Fruit fly (Drosophila melanogaster) whole organism, embryonic: ENCODE results near the gene rols.
A peak's percentile ranks its signal among the peaks of the same experiment; 100 is the strongest.

ENCODE experiments used
- Ada2b ChIP-seq: fragments of 200-800 bp; sonication (Bioruptor generic); IDR thresholded peaks from 2 replicates; pipeline ENCODE4 v1.3.6; 2022; ENCODE audit warnings: missing biosample characterization, missing genetic modification characterization
- Asciz ChIP-seq: fragments of 200-800 bp; sonication (Bioruptor generic); optimal IDR thresholded peaks from 2 replicates; lab custom pipeline; 2017; ENCODE audit warnings: missing biosample characterization, mild to moderate bottlenecking, missing genetic modification characterization, missing genetic modification reagents
- Bdp1 ChIP-seq: fragments of 200-800 bp; sonication (Bioruptor generic); optimal IDR thresholded peaks from 3 replicates; lab custom pipeline; 2016; ENCODE audit warnings: missing biosample characterization, missing genetic modification characterization
- CG11504 ChIP-seq: fragments of 200-800 bp; sonication (Bioruptor generic); optimal IDR thresholded peaks from 3 replicates; lab custom pipeline; 2019; ENCODE audit warnings: missing biosample characterization, mild to moderate bottlenecking, missing genetic modification characterization, moderate library complexity
- CG15696 ChIP-seq: fragments of 200-800 bp; sonication (Bioruptor generic); optimal IDR thresholded peaks from 2 replicates; lab custom pipeline; 2019; ENCODE audit warnings: missing biosample characterization, mild to moderate bottlenecking, missing genetic modification characterization, moderate library complexity
- CG16779 ChIP-seq: fragments of 200-800 bp; sonication (Bioruptor generic); IDR thresholded peaks from 2 replicates; pipeline ENCODE4 v1.3.6; 2022; ENCODE audit warnings: missing biosample characterization, missing genetic modification characterization
- CG18262 ChIP-seq: fragments of 200-800 bp; optimal IDR thresholded peaks from 3 replicates; lab custom pipeline; 2019; ENCODE audit warnings: missing biosample characterization, mild to moderate bottlenecking, missing genetic modification characterization, moderate library complexity
- CG18476 ChIP-seq: fragments of 200-800 bp; sonication (Bioruptor generic); optimal IDR thresholded peaks from 2 replicates; lab custom pipeline; 2016; ENCODE audit warnings: missing biosample characterization, mild to moderate bottlenecking, missing genetic modification characterization
- CG2116 ChIP-seq: fragments of 200-800 bp; sonication (Bioruptor generic); optimal IDR thresholded peaks from 3 replicates; lab custom pipeline; 2018; ENCODE audit warnings: missing biosample characterization, mild to moderate bottlenecking, missing genetic modification characterization
- CG2199 ChIP-seq: fragments of 200-800 bp; sonication (Bioruptor generic); IDR thresholded peaks from 3 replicates; pipeline ENCODE4 v1.3.6; 2022; ENCODE audit warnings: missing biosample characterization, missing genetic modification characterization
- CG2202 ChIP-seq: fragments of 200-800 bp; sonication (Bioruptor generic); optimal IDR thresholded peaks from 2 replicates; lab custom pipeline; 2018; ENCODE audit warnings: missing biosample characterization, mild to moderate bottlenecking, missing genetic modification characterization
- CG31224 ChIP-seq: fragments of 200-800 bp; sonication (Bioruptor generic); IDR thresholded peaks from 2 replicates; pipeline ENCODE4 v1.3.6; 2022; ENCODE audit warnings: missing biosample characterization, missing genetic modification characterization
- CG3281 ChIP-seq: fragments of 200-800 bp; sonication (Bioruptor generic); optimal IDR thresholded peaks from 3 replicates; lab custom pipeline; 2017; ENCODE audit warnings: missing biosample characterization, mild to moderate bottlenecking, missing genetic modification characterization
- CG6689 ChIP-seq: fragments of 200-800 bp; sonication (Bioruptor generic); IDR thresholded peaks from 2 replicates; pipeline ENCODE4 v1.3.6; 2022; ENCODE audit warnings: missing biosample characterization, missing genetic modification characterization
- CG7271 ChIP-seq: fragments of 200-800 bp; sonication (Bioruptor generic); optimal IDR thresholded peaks from 2 replicates; lab custom pipeline; 2018; ENCODE audit warnings: missing biosample characterization, mild to moderate bottlenecking, missing genetic modification characterization, moderate library complexity
- CkIIα-i1 ChIP-seq: fragments of 200-800 bp; sonication (Bioruptor generic); IDR thresholded peaks from 2 replicates; pipeline ENCODE4 v1.3.6; 2022; ENCODE audit warnings: missing biosample characterization, missing genetic modification characterization
- Dbx ChIP-seq: fragments of 200-800 bp; sonication (Bioruptor generic); IDR thresholded peaks from 3 replicates; pipeline ENCODE4 v1.3.6; 2022; ENCODE audit warnings: missing biosample characterization, missing genetic modification characterization
- Doc3 ChIP-seq: fragments of 200-800 bp; sonication (Bioruptor generic); IDR thresholded peaks from 3 replicates; pipeline ENCODE4 v1.3.6; 2022; ENCODE audit warnings: missing biosample characterization, missing genetic modification characterization; ENCODE audit not compliant: partially characterized antibody
- Dp ChIP-seq: fragments of 200-800 bp; sonication (Bioruptor generic); optimal IDR thresholded peaks from 2 replicates; lab custom pipeline; 2018; ENCODE audit warnings: missing biosample characterization, mild to moderate bottlenecking, missing genetic modification characterization, moderate library complexity
- ERR ChIP-seq: fragments of 200-800 bp; sonication (Bioruptor generic); optimal IDR thresholded peaks from 2 replicates; lab custom pipeline; 2016; ENCODE audit warnings: missing biosample characterization, missing genetic modification characterization
- GATAe ChIP-seq: fragments of 200-800 bp; sonication (Bioruptor generic); conservative IDR thresholded peaks from 2 replicates; pipeline ENCODE4 v1.3.6; 2022; ENCODE audit warnings: missing biosample characterization, missing genetic modification characterization
- Hand ChIP-seq: fragments of 200-800 bp; sonication (Bioruptor generic); optimal IDR thresholded peaks from 2 replicates; lab custom pipeline; 2017; ENCODE audit warnings: mild to moderate bottlenecking, missing biosample characterization, missing genetic modification reagents, missing genetic modification characterization
- Hmx ChIP-seq: fragments of 200-800 bp; sonication (Bioruptor generic); optimal IDR thresholded peaks from 2 replicates; lab custom pipeline; 2016; ENCODE audit warnings: missing biosample characterization, missing genetic modification characterization
- Myb ChIP-seq: fragments of 200-800 bp; sonication (Bioruptor generic); optimal IDR thresholded peaks from 2 replicates; lab custom pipeline; 2016; ENCODE audit warnings: missing biosample characterization, missing genetic modification characterization
- NFAT ChIP-seq: fragments of 200-800 bp; sonication (Bioruptor generic); IDR thresholded peaks from 2 replicates; pipeline ENCODE4 v1.3.6; 2022; ENCODE audit warnings: missing biosample characterization, missing genetic modification characterization
- Neu2 ChIP-seq: fragments of 200-800 bp; sonication (Bioruptor generic); optimal IDR thresholded peaks from 3 replicates; lab custom pipeline; 2016; ENCODE audit warnings: missing biosample characterization, missing genetic modification characterization, borderline replicate concordance
- Nf-YA ChIP-seq: fragments of 200-800 bp; sonication (Bioruptor generic); IDR thresholded peaks from 2 replicates; pipeline ENCODE4 v1.3.6; 2022; ENCODE audit warnings: missing biosample characterization, missing genetic modification characterization
- Six4 ChIP-seq: fragments of 200-800 bp; sonication (Bioruptor generic); optimal IDR thresholded peaks from 2 replicates; lab custom pipeline; 2016; ENCODE audit warnings: missing biosample characterization, missing genetic modification characterization
- Sox102F ChIP-seq: fragments of 200-800 bp; sonication (Bioruptor generic); optimal IDR thresholded peaks from 2 replicates; lab custom pipeline; 2018; ENCODE audit warnings: missing biosample characterization, mild to moderate bottlenecking, missing genetic modification characterization, moderate library complexity
- bbx ChIP-seq: fragments of 200-800 bp; sonication (Bioruptor generic); IDR thresholded peaks from 2 replicates; pipeline ENCODE4 v1.3.6; 2022; ENCODE audit warnings: missing biosample characterization, missing genetic modification characterization; ENCODE audit not compliant: partially characterized antibody
- cad ChIP-seq: fragments of >200 bp; optimal IDR thresholded peaks from 2 replicates; lab custom pipeline; 2017; ENCODE audit warnings: missing biosample characterization, missing genetic modification characterization
- crp ChIP-seq, 2 experiments: fragments of 200-800 bp; sonication (Bioruptor generic); optimal IDR thresholded peaks; 2 replicates in 1 of 2; 3 replicates in 1 of 2; lab custom pipeline; 2017; ENCODE audit warnings: missing biosample characterization in 2 of 2, missing genetic modification characterization in 2 of 2, mild to moderate bottlenecking in 1 of 2, moderate library complexity in 1 of 2
- dpn ChIP-seq, 2 experiments: fragments of 200-800 bp; sonication (Bioruptor generic); optimal IDR thresholded peaks; 3 replicates each; lab custom pipeline; 2016; ENCODE audit warnings: missing biosample characterization in 2 of 2, missing genetic modification characterization in 2 of 2
- emc ChIP-seq: fragments of 200-800 bp; sonication (Bioruptor generic); optimal IDR thresholded peaks from 2 replicates; lab custom pipeline; 2016; ENCODE audit warnings: missing biosample characterization, missing genetic modification characterization
- ems ChIP-seq: fragments of 200-800 bp; sonication (Bioruptor generic); optimal IDR thresholded peaks from 3 replicates; lab custom pipeline; 2016; ENCODE audit warnings: missing biosample characterization, missing genetic modification characterization
- fd102C ChIP-seq: fragments of 200-800 bp; sonication (Bioruptor generic); optimal IDR thresholded peaks from 2 replicates; lab custom pipeline; 2018; ENCODE audit warnings: missing biosample characterization, mild to moderate bottlenecking, missing genetic modification characterization, moderate library complexity
- gcm2 ChIP-seq: fragments of 200-800 bp; sonication (Bioruptor generic); optimal IDR thresholded peaks from 2 replicates; lab custom pipeline; 2016; ENCODE audit warnings: missing biosample characterization, missing genetic modification characterization
- kay ChIP-seq: fragments of 200-800 bp; sonication (Bioruptor generic); optimal IDR thresholded peaks from 2 replicates; lab custom pipeline; 2016; ENCODE audit warnings: missing biosample characterization, missing genetic modification characterization
- klu ChIP-seq: fragments of 200-800 bp; sonication (Bioruptor generic); IDR thresholded peaks from 2 replicates; pipeline ENCODE4 v1.3.6; 2022; ENCODE audit warnings: missing biosample characterization, missing genetic modification characterization
- knrl ChIP-seq: fragments of 200-800 bp; sonication (Bioruptor generic); IDR thresholded peaks from 3 replicates; pipeline ENCODE4 v1.3.6; 2022; ENCODE audit warnings: missing biosample characterization, missing genetic modification characterization; ENCODE audit not compliant: partially characterized antibody
- maf-S ChIP-seq: fragments of 200-800 bp; sonication (Bioruptor generic); optimal IDR thresholded peaks from 2 replicates; lab custom pipeline; 2016; ENCODE audit warnings: missing biosample characterization, missing genetic modification characterization
- otp ChIP-seq: fragments of 200-800 bp; sonication (Bioruptor generic); IDR thresholded peaks from 3 replicates; pipeline ENCODE4, ENCODE4 v1.3.6; 2022; ENCODE audit warnings: missing biosample characterization, missing genetic modification characterization
- prd ChIP-seq, 3 experiments: fragments of >200 bp in 2 of 3; fragments of 200-800 bp in 1 of 3; sonication (Bioruptor generic) in 1 of 3; optimal IDR thresholded peaks in 2 of 3; IDR thresholded peaks in 1 of 3; 2 replicates in 2 of 3; 3 replicates in 1 of 3; pipeline versions ENCODE4 v1.3.6 to Lab custom; 2017 to 2022; ENCODE audit warnings: missing biosample characterization in 1 of 3, missing genetic modification characterization in 1 of 3
- ranshi ChIP-seq: fragments of 200-800 bp; sonication (Bioruptor generic); IDR thresholded peaks from 2 replicates; pipeline ENCODE4 v1.3.6; 2022; ENCODE audit warnings: missing biosample characterization, missing genetic modification characterization
- so ChIP-seq: fragments of 200-800 bp; sonication (Bioruptor generic); IDR thresholded peaks from 3 replicates; pipeline ENCODE4 v1.3.6; 2022; ENCODE audit warnings: missing biosample characterization, missing genetic modification characterization
- tio ChIP-seq: fragments of 200-800 bp; sonication (Bioruptor generic); optimal IDR thresholded peaks from 2 replicates; lab custom pipeline; 2017; ENCODE audit warnings: missing biosample characterization, missing genetic modification characterization, inconsistent platforms
- vfl ChIP-seq: fragments of 200-800 bp; sonication (Bioruptor generic); optimal IDR thresholded peaks from 2 replicates; lab custom pipeline; 2016; ENCODE audit warnings: missing biosample characterization, missing genetic modification characterization
- wek ChIP-seq: fragments of 200-800 bp; sonication (Bioruptor generic); optimal IDR thresholded peaks from 3 replicates; lab custom pipeline; 2018; ENCODE audit warnings: missing biosample characterization, mild to moderate bottlenecking, missing genetic modification characterization, moderate library complexity
- z ChIP-seq: fragments of 200-800 bp; sonication (Bioruptor generic); IDR thresholded peaks from 3 replicates; pipeline ENCODE4 v1.3.6; 2022; ENCODE audit warnings: missing biosample characterization, missing genetic modification characterization
- zen ChIP-seq: fragments of 200-800 bp; sonication (Bioruptor generic); optimal IDR thresholded peaks from 3 replicates; lab custom pipeline; 2018; ENCODE audit warnings: missing biosample characterization, mild to moderate bottlenecking, missing genetic modification characterization, moderate library complexity
- zfh2 ChIP-seq: fragments of 200-800 bp; sonication (Bioruptor generic); optimal IDR thresholded peaks from 2 replicates; lab custom pipeline; 2016; ENCODE audit warnings: missing biosample characterization, missing genetic modification characterization

The rols gene

dm6 chr3L:11992960-11993359, 71.7 kb downstream of the rols start, which contains the start of gene viaf:
viaf (minus strand) TSS chr3L:11993179.
- no peak for TF ChIP-seq Nf-YA (GFP tag; lab: Robert Waterston, UW)
- no peak for TF ChIP-seq Asciz
- TF ChIP-seq Doc3 (GFP tag; lab: Robert Waterston, UW): peak; percentile 91
- TF ChIP-seq ems (GFP tag; lab: Kevin White, UChicago): no peak
- TF ChIP-seq ERR (GFP tag; lab: Kevin White, UChicago): no peak
- TF ChIP-seq CG7271 (tag; lab: Kevin White, UChicago): peak; percentile 14
- TF ChIP-seq Sox102F (GFP tag; lab: Kevin White, UChicago): peak; percentile 51
- TF ChIP-seq gcm2 (GFP tag; lab: Kevin White, UChicago): no peak
- peak; percentile 43 for TF ChIP-seq Dp (GFP tag; lab: Kevin White, UChicago)
- TF ChIP-seq z (GFP tag; lab: Robert Waterston, UW): no peak
- no peak for TF ChIP-seq prd (optimal IDR thresholded peaks at IDR 0.05; lab: Kevin White, UChicago)
- peak; percentile 53 for TF ChIP-seq prd (GFP tag; IDR thresholded peaks at IDR 0.05; lab: Robert Waterston, UW)
- no peak for TF ChIP-seq CG2199 (GFP tag; lab: Robert Waterston, UW)
- no peak for TF ChIP-seq CkIIα-i1 (GFP tag; lab: Robert Waterston, UW)
- TF ChIP-seq CG16779 (GFP tag; lab: Robert Waterston, UW): no peak
- TF ChIP-seq klu (GFP tag; lab: Robert Waterston, UW): no peak
- no peak for TF ChIP-seq maf-S (GFP tag; lab: Kevin White, UChicago)
- no peak for TF ChIP-seq GATAe
- no peak for TF ChIP-seq crp (GFP tag; optimal IDR thresholded peaks at IDR 0.05; lab: Kevin White, UChicago)
- TF ChIP-seq NFAT (GFP tag; lab: Robert Waterston, UW): peak; percentile 64
- no peak for TF ChIP-seq CG2202 (tag; lab: Kevin White, UChicago)
- peak; percentile 30 for TF ChIP-seq zen (tag; lab: Kevin White, UChicago)
- no peak for TF ChIP-seq cad (GFP tag; lab: Kevin White, UChicago)
- TF ChIP-seq CG15696 (tag; lab: Kevin White, UChicago): peak; percentile 45
- no peak for TF ChIP-seq Bdp1 (GFP tag; lab: Kevin White, UChicago)
- TF ChIP-seq CG18476 (GFP tag; lab: Kevin White, UChicago): no peak
- no peak for TF ChIP-seq tio (GFP tag; lab: Kevin White, UChicago)
- TF ChIP-seq Ada2b (GFP tag; lab: Robert Waterston, UW): no peak
- TF ChIP-seq Myb (GFP tag; lab: Kevin White, UChicago): peak; percentile 17
- peak; percentile 36 for TF ChIP-seq zfh2
- no peak for TF ChIP-seq fd102C (GFP tag; lab: Kevin White, UChicago)
- TF ChIP-seq vfl (GFP tag; lab: Kevin White, UChicago): no peak
- TF ChIP-seq bbx (GFP tag; lab: Robert Waterston, UW): peak; percentile 96
- no peak for TF ChIP-seq CG3281 (GFP tag; lab: Kevin White, UChicago)
- TF ChIP-seq CG31224 (GFP tag; lab: Robert Waterston, UW): no peak
- peak; percentile 99 for TF ChIP-seq kay
- TF ChIP-seq so (GFP tag; lab: Robert Waterston, UW): no peak
- 0 out of 3 replicates have a peak, but pooled peaks have one; percentile 39 for TF ChIP-seq Dbx (GFP tag; lab: Robert Waterston, UW)
- no peak for TF ChIP-seq Neu2
- peak; percentile 45 for TF ChIP-seq Six4 (GFP tag; lab: Kevin White, UChicago)
- TF ChIP-seq ranshi (GFP tag; lab: Robert Waterston, UW): no peak
- TF ChIP-seq dpn (GFP tag; optimal IDR thresholded peaks at IDR 0.05; lab: Kevin White, UChicago): peak in 1 of 2 experiments; percentile 61
- TF ChIP-seq CG11504 (tag; lab: Kevin White, UChicago): no peak
- no peak for TF ChIP-seq CG18262 (tag; lab: Kevin White, UChicago)
- peak; percentile 58 for TF ChIP-seq CG2116 (GFP tag; lab: Kevin White, UChicago)
- TF ChIP-seq knrl (GFP tag; lab: Robert Waterston, UW): peak; percentile 96
- no peak for TF ChIP-seq emc (GFP tag; lab: Kevin White, UChicago)
- no peak for TF ChIP-seq Hand (GFP tag; lab: Kevin White, UChicago)
- no peak for TF ChIP-seq CG6689 (GFP tag; lab: Robert Waterston, UW)
- no peak for TF ChIP-seq Hmx (GFP tag; lab: Kevin White, UChicago)
- TF ChIP-seq otp: no peak
- no peak for TF ChIP-seq wek (GFP tag; lab: Kevin White, UChicago)
